Worm (Caenorhabditis elegans) whole organism, L4 larva: ENCODE results near the gene svop-1.

Experiments used
- F10B5.3 ChIP-seq: sonication (generic microtip); optimal IDR thresholded peaks from 2 replicates; lab custom pipeline; 2016; ENCODE audit warnings: mild to moderate bottlenecking, missing genetic modification characterization, missing compliant biosample characterization
- F26F4.8 ChIP-seq: fragments of 200-800 bp; sonication (Bioruptor generic); conservative IDR thresholded peaks from 2 replicates; pipeline ENCODE4 v1.3.6; 2022; ENCODE audit warnings: missing genetic modification characterization, missing compliant biosample characterization
- F44E2.7 ChIP-seq: fragments of 200-800 bp; sonication (Bioruptor generic); IDR thresholded peaks from 2 replicates; pipeline ENCODE4 v2.1.2; 2022; ENCODE audit warnings: missing genetic modification characterization, missing compliant biosample characterization
- T26A8.4 ChIP-seq: fragments of 200-800 bp; sonication (Bioruptor generic); IDR thresholded peaks from 2 replicates; pipeline ENCODE4 v1.3.6; 2022; ENCODE audit warnings: missing genetic modification characterization, missing compliant biosample characterization
- aha-1 ChIP-seq: fragments of 150-350 bp; peaks from one replicate; lab custom pipeline; 2014; ENCODE audit warnings: missing biosample characterization, missing genetic modification characterization
- ama-1 ChIP-seq: fragments of 150-350 bp; optimal IDR thresholded peaks from 2 replicates; lab custom pipeline; 2014; ENCODE audit warnings: inconsistent platforms, mixed read lengths
- arid-1 ChIP-seq: fragments of 200-800 bp; sonication (Bioruptor generic); conservative IDR thresholded peaks from 2 replicates; pipeline ENCODE4 v1.3.6; 2022; ENCODE audit warnings: missing genetic modification reagents, missing genetic modification characterization, missing compliant biosample characterization
- attf-4 ChIP-seq: sonication (generic microtip); optimal IDR thresholded peaks from 3 replicates; lab custom pipeline; 2017; ENCODE audit warnings: missing biosample characterization, missing genetic modification characterization
- ceh-82 ChIP-seq: sonication (generic microtip); optimal IDR thresholded peaks from 2 replicates; lab custom pipeline; 2017; ENCODE audit warnings: missing biosample characterization, missing genetic modification characterization
- cey-2 ChIP-seq: sonication (generic microtip); optimal IDR thresholded peaks from 3 replicates; lab custom pipeline; 2017; ENCODE audit warnings: missing genetic modification characterization, mild to moderate bottlenecking, missing compliant biosample characterization, antibody characterized with exemption, borderline replicate concordance; ENCODE audit not compliant: insufficient read depth
- daf-19 ChIP-seq: fragments of 200-800 bp; sonication (Bioruptor generic); conservative IDR thresholded peaks from 2 replicates; pipeline ENCODE4 v1.3.6; 2022; ENCODE audit warnings: missing genetic modification characterization, missing compliant biosample characterization
- dmd-6 ChIP-seq: fragments of 200-800 bp; sonication (Bioruptor generic); IDR thresholded peaks from 2 replicates; pipeline ENCODE4 v1.3.6; 2022; ENCODE audit warnings: missing genetic modification reagents, missing genetic modification characterization, missing compliant biosample characterization
- dmd-8 ChIP-seq: fragments of 200-800 bp; sonication (Bioruptor generic); IDR thresholded peaks from 2 replicates; pipeline ENCODE4 v1.3.6; 2022; ENCODE audit warnings: missing genetic modification characterization, missing compliant biosample characterization
- duxl-1 ChIP-seq: sonication (generic microtip); optimal IDR thresholded peaks from 2 replicates; lab custom pipeline; 2016; ENCODE audit warnings: mild to moderate bottlenecking, missing genetic modification characterization, moderate library complexity, missing compliant biosample characterization; ENCODE audit not compliant: poor library complexity
- hmg-1.1 ChIP-seq: fragments of 200-800 bp; sonication (Bioruptor generic); IDR thresholded peaks from 2 replicates; pipeline ENCODE4 v1.3.6; 2022; ENCODE audit warnings: missing genetic modification reagents, missing genetic modification characterization, missing compliant biosample characterization
- lim-7 ChIP-seq: fragments of 200-800 bp; sonication (Bioruptor generic); IDR thresholded peaks from 2 replicates; pipeline ENCODE4 v1.3.6; 2022; ENCODE audit warnings: missing genetic modification characterization, missing compliant biosample characterization
- lin-13 ChIP-seq: fragments of 150-350 bp; optimal IDR thresholded peaks from 2 replicates; lab custom pipeline; 2014; ENCODE audit warnings: missing biosample characterization, missing genetic modification reagents, missing genetic modification characterization
- lir-3 ChIP-seq: sonication (generic microtip); optimal IDR thresholded peaks from 2 replicates; lab custom pipeline; 2016; ENCODE audit warnings: mild to moderate bottlenecking, missing genetic modification characterization, missing compliant biosample characterization
- mdt-29 ChIP-seq: fragments of 200-800 bp; sonication (Bioruptor generic); IDR thresholded peaks from 2 replicates; pipeline ENCODE4 v1.3.6; 2022; ENCODE audit warnings: missing genetic modification reagents, missing genetic modification characterization, missing compliant biosample characterization
- mep-1 ChIP-seq: fragments of 150-350 bp; sonication (generic microtip); optimal IDR thresholded peaks from 3 replicates; lab custom pipeline; 2014; ENCODE audit warnings: missing biosample characterization, missing genetic modification characterization
- mxl-3 ChIP-seq: fragments of 200-800 bp; sonication (Bioruptor generic); optimal IDR thresholded peaks from 2 replicates; lab custom pipeline; 2018; ENCODE audit warnings: mild to moderate bottlenecking, missing genetic modification characterization, missing compliant biosample characterization
- nhr-10 ChIP-seq: fragments of 150-350 bp; optimal IDR thresholded peaks from 2 replicates; lab custom pipeline; 2014; ENCODE audit warnings: missing biosample characterization, missing genetic modification characterization
- nhr-237 ChIP-seq: sonication (generic microtip); optimal IDR thresholded peaks from 2 replicates; lab custom pipeline; 2017; ENCODE audit warnings: missing biosample characterization, missing genetic modification characterization
- pha-4 ChIP-seq, 2 experiments: fragments of 150-350 bp in 1 of 2; fragments of 200-800 bp in 1 of 2; sonication (Bioruptor generic) in 1 of 2; IDR thresholded peaks in 1 of 2; optimal IDR thresholded peaks in 1 of 2; 2 replicates each; pipeline versions ENCODE4 v1.3.6 to Lab custom; 2014 to 2022; ENCODE audit warnings: missing genetic modification characterization in 2 of 2, missing genetic modification reagents in 2 of 2, missing biosample characterization in 1 of 2, missing compliant biosample characterization in 1 of 2
- pqm-1 ChIP-seq: sonication (generic microtip); optimal IDR thresholded peaks from 2 replicates; lab custom pipeline; 2017; ENCODE audit warnings: missing biosample characterization, missing genetic modification characterization
- spr-3 ChIP-seq: fragments of 200-800 bp; sonication (Bioruptor generic); optimal IDR thresholded peaks from 2 replicates; lab custom pipeline; 2018; ENCODE audit warnings: mild to moderate bottlenecking, missing genetic modification characterization, missing compliant biosample characterization
- tra-1 ChIP-seq: fragments of 200-800 bp; sonication (Bioruptor generic); IDR thresholded peaks from 2 replicates; pipeline ENCODE4 v1.3.6; 2022; ENCODE audit warnings: missing genetic modification reagents, missing genetic modification characterization, missing compliant biosample characterization
- vab-7 ChIP-seq: fragments of 200-800 bp; sonication (Bioruptor generic); IDR thresholded peaks from 2 replicates; pipeline ENCODE4 v1.3.6; 2022; ENCODE audit warnings: missing genetic modification reagents, missing genetic modification characterization, missing compliant biosample characterization
- zip-11 ChIP-seq: fragments of 200-800 bp; sonication (Bioruptor generic); IDR thresholded peaks from 2 replicates; pipeline ENCODE4 v1.3.6; 2022; ENCODE audit warnings: missing genetic modification characterization, missing compliant biosample characterization
- zip-2 ChIP-seq: fragments of 150-350 bp; optimal IDR thresholded peaks from 2 replicates; lab custom pipeline; 2014; ENCODE audit warnings: missing biosample characterization, missing genetic modification characterization

svop-1 gene

DNA sequence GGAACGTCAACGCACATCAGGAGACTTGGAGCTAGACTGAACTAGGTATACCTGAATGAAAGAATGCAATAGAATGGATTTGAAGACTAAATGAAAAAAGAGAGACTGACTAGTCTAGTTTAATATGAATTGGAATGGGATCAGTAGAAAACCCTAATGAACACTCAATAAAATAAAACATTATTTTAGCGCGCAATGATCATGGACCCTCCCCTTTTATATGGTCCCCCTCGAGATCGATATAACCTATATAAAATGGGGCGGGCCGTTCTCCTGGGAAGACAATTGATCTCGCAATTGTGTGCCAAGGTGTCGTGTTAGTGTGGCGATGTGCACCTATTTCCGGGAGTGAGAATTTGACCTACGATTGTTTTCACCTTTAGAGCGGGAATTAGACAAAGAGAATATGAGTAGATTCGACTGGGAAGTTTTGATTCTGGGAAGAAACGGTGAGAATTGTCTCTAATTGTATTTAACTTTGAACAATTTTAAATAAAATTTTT, 32.6 kb upstream of the svop-1 start, which contains the start of gene cdc-25.3:
Gene cdc-25.3, minus strand, starts transcription at position 51 of the 503 bp plus-strand sequence.
- TF ChIP-seq duxl-1 (tag; lab: Kevin White, UChicago) (no peak), dmd-8 (no peak), F44E2.7 (no peak), T26A8.4 (GFP tag; lab: Robert Waterston, UW) (no peak), lim-7 (GFP tag; lab: Robert Waterston, UW) (no peak), zip-11 (GFP tag; lab: Robert Waterston, UW) (no peak)

DNA sequence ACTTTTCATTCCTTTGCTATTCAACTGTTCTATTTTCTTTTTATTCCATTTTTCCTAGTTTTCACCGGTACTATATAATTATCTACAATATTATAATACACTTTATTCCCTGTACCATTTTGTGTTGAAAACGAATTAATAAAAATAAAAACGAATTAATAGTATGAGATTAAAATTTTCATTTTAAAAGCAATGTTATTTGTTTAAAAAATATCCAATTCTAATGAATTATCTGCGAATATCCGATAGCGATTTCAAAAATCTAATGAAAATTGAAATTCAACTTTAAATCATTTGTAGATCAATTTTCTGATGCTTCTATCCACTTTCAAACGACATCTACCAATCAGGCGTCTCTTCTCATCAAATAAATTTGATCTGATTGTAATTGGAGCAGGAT, 28.2 kb upstream of the svop-1 start, which contains the start of gene trxr-2:
Gene trxr-2, plus strand, starts transcription at position 301 of the 400 bp plus-strand sequence.
- no peak for TF ChIP-seq zip-2 (tag; lab: Kevin White, UChicago)
- no peak for TF ChIP-seq F10B5.3 (tag; lab: Kevin White, UChicago)
- no peak for TF ChIP-seq tra-1 (GFP tag; lab: Robert Waterston, UW)
- no peak for TF ChIP-seq dmd-6 (GFP tag; lab: Robert Waterston, UW)
- TF ChIP-seq pha-4 (GFP tag; IDR thresholded peaks at IDR 0.05; lab: Robert Waterston, UW), result no peak
- no peak for TF ChIP-seq pha-4 (tag; optimal IDR thresholded peaks at IDR 0.05; lab: Kevin White, UChicago)
- TF ChIP-seq ama-1 (lab: Kevin White, UChicago), result no peak

DNA sequence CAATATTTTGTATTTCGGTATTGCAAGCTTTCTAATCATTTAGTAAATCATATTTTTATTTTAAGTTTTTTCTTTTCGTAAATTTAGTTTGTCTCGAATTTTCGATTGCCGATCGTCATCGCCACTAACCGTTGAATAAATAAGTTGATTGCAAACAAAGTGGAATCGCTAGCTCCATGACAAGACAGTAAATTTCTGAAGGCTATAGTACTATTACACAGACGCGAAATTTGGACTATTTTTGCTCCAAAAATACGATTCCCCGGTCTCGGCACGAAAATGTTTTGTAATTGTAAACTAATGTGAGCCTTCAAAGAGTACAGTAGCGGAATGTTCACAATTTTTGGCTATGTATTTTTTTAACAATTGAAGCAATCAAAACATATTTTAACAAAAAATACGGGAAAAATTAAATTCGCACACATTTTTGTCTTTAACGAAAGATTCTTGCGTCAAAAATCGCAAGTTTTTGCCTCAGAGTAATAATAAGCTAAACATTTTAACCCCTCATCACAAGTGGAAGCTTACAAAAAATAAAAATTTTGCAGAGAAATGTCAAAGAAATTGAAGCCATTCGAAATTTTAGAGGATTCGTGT, 26.4 kb upstream of the svop-1 start, which contains the start of gene tpk-1:
Gene tpk-1, plus strand, starts transcription at position 547 of the 597 bp plus-strand sequence.
- TF ChIP-seq F26F4.8 (GFP tag; lab: Robert Waterston, UW), result no peak
- TF ChIP-seq cey-2 (tag; lab: Kevin White, UChicago), result no peak
- TF ChIP-seq mdt-29, result 0 out of 2 replicates have a peak, but pooled peaks have one; percentile 9
- no peak for TF ChIP-seq ceh-82 (tag; lab: Kevin White, UChicago)
- TF ChIP-seq pqm-1 (tag; lab: Kevin White, UChicago), result no peak
- TF ChIP-seq daf-19 (GFP tag; lab: Robert Waterston, UW), result no peak
- peak; percentile 19 for TF ChIP-seq mep-1 (tag; lab: Kevin White, UChicago)
- no peak for TF ChIP-seq lin-13 (GFP tag; lab: Kevin White, UChicago)
- no peak for TF ChIP-seq arid-1 (GFP tag; lab: Robert Waterston, UW)
- peak; percentile 27; the same call in 1 of the 2 replicates for TF ChIP-seq T26A8.4 (GFP tag; lab: Robert Waterston, UW)
- TF ChIP-seq attf-4, result no peak
- TF ChIP-seq F44E2.7, result no peak
- TF ChIP-seq hmg-1.1 (GFP tag; lab: Robert Waterston, UW), result no peak
- TF ChIP-seq ama-1 (lab: Kevin White, UChicago), result peak; percentile 68
- TF ChIP-seq mxl-3 (GFP tag; lab: Kevin White, UChicago), result no peak
- no peak for TF ChIP-seq nhr-237 (tag; lab: Kevin White, UChicago)
- TF ChIP-seq zip-11 (GFP tag; lab: Robert Waterston, UW), result no peak

DNA sequence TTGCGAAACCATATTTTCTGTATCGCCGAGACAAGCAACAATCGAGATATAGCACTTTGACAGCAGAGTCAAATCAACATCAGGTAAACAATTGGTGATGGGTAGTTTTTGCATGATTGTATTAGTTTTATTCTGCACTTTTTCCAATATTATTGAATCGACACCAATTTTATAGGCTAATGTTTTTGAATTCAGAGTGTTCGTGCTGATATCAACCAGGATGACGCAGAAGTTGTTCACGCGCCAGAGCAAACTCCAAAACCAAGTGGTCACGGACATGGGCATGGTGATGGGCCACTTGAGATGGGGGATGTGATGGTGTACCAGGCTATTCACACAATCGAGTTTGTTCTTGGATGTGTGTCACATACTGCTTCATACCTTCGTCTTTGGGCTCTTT, 24.9 kb upstream of the svop-1 start:
- no peak for TF ChIP-seq nhr-10 (tag; lab: Kevin White, UChicago)
- peak; percentile 95 for TF ChIP-seq aha-1 (tag; lab: Kevin White, UChicago)
- TF ChIP-seq vab-7 (GFP tag; lab: Robert Waterston, UW), result no peak
- TF ChIP-seq spr-3 (GFP tag; lab: Kevin White, UChicago), result no peak
- no peak for TF ChIP-seq lir-3 (tag; lab: Kevin White, UChicago)
- TF ChIP-seq F10B5.3 (tag; lab: Kevin White, UChicago), result no peak
